Worm (Caenorhabditis elegans): Measurements from ENCODE around the gene act-4.

DNA sequence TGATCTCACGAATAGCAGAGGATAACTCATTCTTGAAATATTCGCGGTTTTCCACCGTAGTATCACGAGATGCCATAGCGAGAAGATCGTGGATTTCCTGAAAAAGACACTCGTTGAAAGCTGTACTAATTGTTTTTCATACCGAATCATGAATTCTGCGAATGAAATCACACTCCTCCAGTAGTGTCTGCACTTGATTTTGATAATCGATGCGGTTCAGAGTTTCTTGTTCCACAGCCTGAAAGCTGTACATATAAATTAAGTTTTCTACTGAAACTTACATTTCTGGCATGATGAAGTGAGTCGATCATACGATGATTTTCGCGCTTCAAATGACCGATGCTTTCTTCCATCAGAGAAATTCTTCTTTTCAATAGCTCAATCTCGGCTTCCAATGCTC is 46.0 kb upstream of the act-4 start:
- no peak for TF ChIP-seq sea-1 (GFP tag; conservative IDR thresholded peaks at IDR 0.05)
- no peak for TF ChIP-seq ets-7 (tag; optimal IDR thresholded peaks at IDR 0.05)
- TF ChIP-seq ama-1 (optimal IDR thresholded peaks at IDR 0.05) = no peak
- no peak for TF ChIP-seq B0310.2 (tag; optimal IDR thresholded peaks at IDR 0.05)
- no peak for TF ChIP-seq scrt-1 (GFP tag; IDR thresholded peaks at IDR 0.05)
- TF ChIP-seq ceh-36 (tag; optimal IDR thresholded peaks at IDR 0.05) = no peak
- TF ChIP-seq aly-1 (tag; optimal IDR thresholded peaks at IDR 0.05) = no peak
- no peak for TF ChIP-seq tra-4 (tag; optimal IDR thresholded peaks at IDR 0.05)
- TF ChIP-seq ceh-13 (GFP tag; optimal IDR thresholded peaks at IDR 0.05) = no peak
- TF ChIP-seq F13C5.2 (tag; optimal IDR thresholded peaks at IDR 0.05) = no peak
- TF ChIP-seq flt-1 (GFP tag; IDR thresholded peaks at IDR 0.05) = no peak
- no peak for TF ChIP-seq tbx-37 (GFP tag; conservative IDR thresholded peaks at IDR 0.05)
- no peak for TF ChIP-seq hmbx-1 (tag; optimal IDR thresholded peaks at IDR 0.05)
- no peak for TF ChIP-seq tbx-11 (GFP tag; IDR thresholded peaks at IDR 0.05)
